Worm (Caenorhabditis elegans) whole organism, young adult: ENCODE data around the gene F13E6.2.

Experiments
- F52B5.7 ChIP-seq: sonication (generic microtip); optimal IDR thresholded peaks from 2 replicates; lab custom pipeline; 2016; ENCODE audit warnings: mild to moderate bottlenecking, missing genetic modification characterization, missing compliant biosample characterization
- F57A8.1 ChIP-seq: fragments of 200-800 bp; sonication (Bioruptor generic); optimal IDR thresholded peaks from 2 replicates; lab custom pipeline; 2018; ENCODE audit warnings: mild to moderate bottlenecking, missing genetic modification characterization, moderate library complexity, missing compliant biosample characterization
- attf-5 ChIP-seq: fragments of 200-800 bp; sonication (Bioruptor generic); optimal IDR thresholded peaks from 2 replicates; lab custom pipeline; 2018; ENCODE audit warnings: mild to moderate bottlenecking, missing genetic modification characterization, missing compliant biosample characterization
- die-1 ChIP-seq: sonication (generic microtip); optimal IDR thresholded peaks from 2 replicates; lab custom pipeline; 2016; ENCODE audit warnings: missing genotype, mild to moderate bottlenecking, missing genetic modification characterization, missing compliant biosample characterization
- ets-4 ChIP-seq: fragments of 200-800 bp; sonication (Bioruptor generic); optimal IDR thresholded peaks from 2 replicates; lab custom pipeline; 2018; ENCODE audit warnings: mild to moderate bottlenecking, missing genetic modification characterization, missing compliant biosample characterization
- him-1 ChIP-seq: sonication (generic microtip); optimal IDR thresholded peaks from 2 replicates; lab custom pipeline; 2016; ENCODE audit warnings: missing genotype, missing genetic modification reagents, missing genetic modification characterization, missing compliant biosample characterization
- lsy-27 ChIP-seq: sonication (generic microtip); optimal IDR thresholded peaks from 2 replicates; lab custom pipeline; 2017; ENCODE audit warnings: missing genetic modification characterization, mild to moderate bottlenecking, missing compliant biosample characterization, antibody characterized with exemption, missing genotype, borderline replicate concordance; ENCODE audit not compliant: insufficient read depth
- nfya-1 ChIP-seq: sonication (generic microtip); optimal IDR thresholded peaks from 2 replicates; lab custom pipeline; 2017; ENCODE audit warnings: antibody characterized with exemption, missing compliant biosample characterization, missing genetic modification characterization, borderline replicate concordance; ENCODE audit not compliant: insufficient read depth
- rec-8 ChIP-seq, 2 experiments: sonication (generic microtip); optimal IDR thresholded peaks; 2 replicates each; lab custom pipeline; 2016; ENCODE audit warnings: mild to moderate bottlenecking in 2 of 2, missing genetic modification characterization in 2 of 2, missing genetic modification reagents in 2 of 2, missing genotype in 2 of 2, missing biosample characterization in 1 of 2, missing compliant biosample characterization in 1 of 2, moderate library complexity in 1 of 2
- tlf-1 ChIP-seq: fragments of 200-800 bp; sonication (Bioruptor generic); optimal IDR thresholded peaks from 2 replicates; lab custom pipeline; 2018; ENCODE audit warnings: mild to moderate bottlenecking, missing genetic modification characterization, missing compliant biosample characterization
- ztf-28 ChIP-seq: fragments of 200-800 bp; sonication (Bioruptor generic); IDR thresholded peaks from 2 replicates; pipeline ENCODE4 v1.3.6; 2022; ENCODE audit warnings: missing genetic modification reagents, missing genetic modification characterization, missing compliant biosample characterization

DNA sequence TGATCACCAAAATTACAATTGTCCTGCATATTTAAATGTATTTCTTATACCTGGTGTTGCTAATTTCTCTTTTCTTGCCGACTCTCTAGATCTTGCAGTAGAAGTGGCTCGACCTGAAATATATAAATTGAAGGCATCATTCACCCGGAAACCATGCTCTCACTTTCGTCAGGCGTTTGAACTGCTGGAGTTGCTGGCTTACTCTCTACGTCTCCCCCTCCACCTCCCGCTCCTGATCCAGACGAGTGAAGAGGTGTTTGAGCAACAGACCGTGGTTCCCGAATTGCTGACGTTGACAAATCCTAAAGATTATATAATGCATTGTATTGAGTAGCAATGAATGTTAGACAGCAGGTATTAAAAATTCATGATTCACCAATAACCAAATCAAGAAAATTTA, 3.9 kb downstream of the F13E6.2 start:
- no peak for TF ChIP-seq F52B5.7 (tag; lab: Kevin White, UChicago)
- no peak for TF ChIP-seq F57A8.1 (GFP tag; lab: Kevin White, UChicago)
- TF ChIP-seq lsy-27 (tag; lab: Kevin White, UChicago), result no peak
- TF ChIP-seq nfya-1, result no peak
- no peak for TF ChIP-seq die-1 (tag; lab: Kevin White, UChicago)
- no peak for TF ChIP-seq ztf-28 (GFP tag; lab: Robert Waterston, UW)
- TF ChIP-seq ets-4 (GFP tag; lab: Kevin White, UChicago), result no peak
- TF ChIP-seq tlf-1, result no peak
- no peak for TF ChIP-seq rec-8 (tag; optimal IDR thresholded peaks at IDR 0.05; lab: Kevin White, UChicago)
- no peak for TF ChIP-seq attf-5 (GFP tag; lab: Kevin White, UChicago)
- TF ChIP-seq him-1 (tag; lab: Kevin White, UChicago), result no peak
